Fruit fly (Drosophila melanogaster) whole organism, embryonic: ENCODE data around the gene org-1.

Experiments
- B-H2 ChIP-seq: fragments of 200-800 bp; sonication (Bioruptor generic); optimal IDR thresholded peaks from 2 replicates; lab custom pipeline; 2018; ENCODE audit warnings: missing biosample characterization, mild to moderate bottlenecking, missing genetic modification characterization
- Blimp-1 ChIP-seq: fragments of 200-800 bp; sonication (Bioruptor generic); optimal IDR thresholded peaks from 3 replicates; lab custom pipeline; 2018; ENCODE audit warnings: missing biosample characterization, missing genetic modification characterization, mild to moderate bottlenecking, moderate library complexity, missing genetic modification reagents
- CG10274 ChIP-seq: fragments of 200-800 bp; sonication (Bioruptor generic); optimal IDR thresholded peaks from 3 replicates; lab custom pipeline; 2017; ENCODE audit warnings: missing biosample characterization, mild to moderate bottlenecking, missing genetic modification characterization
- CG11456 ChIP-seq: fragments of 200-800 bp; sonication (Bioruptor generic); IDR thresholded peaks from 3 replicates; pipeline ENCODE4 v1.3.6; 2022; ENCODE audit warnings: missing biosample characterization, missing genetic modification characterization
- CG11504 ChIP-seq: fragments of 200-800 bp; sonication (Bioruptor generic); optimal IDR thresholded peaks from 3 replicates; lab custom pipeline; 2019; ENCODE audit warnings: missing biosample characterization, mild to moderate bottlenecking, missing genetic modification characterization, moderate library complexity
- CG11723 ChIP-seq: fragments of 200-800 bp; sonication (Bioruptor generic); optimal IDR thresholded peaks from 2 replicates; lab custom pipeline; 2017; ENCODE audit warnings: missing biosample characterization, mild to moderate bottlenecking, missing genetic modification characterization
- CG16815 ChIP-seq: fragments of 200-800 bp; sonication (Bioruptor generic); optimal IDR thresholded peaks from 3 replicates; lab custom pipeline; 2017; ENCODE audit warnings: missing biosample characterization, mild to moderate bottlenecking, missing genetic modification characterization
- CG17612 ChIP-seq: fragments of 200-800 bp; sonication (Bioruptor generic); IDR thresholded peaks from 2 replicates; pipeline ENCODE4 v1.3.6; 2022; ENCODE audit warnings: missing biosample characterization, missing genetic modification characterization
- CG18262 ChIP-seq: fragments of 200-800 bp; optimal IDR thresholded peaks from 3 replicates; lab custom pipeline; 2019; ENCODE audit warnings: missing biosample characterization, mild to moderate bottlenecking, missing genetic modification characterization, moderate library complexity
- CG2199 ChIP-seq: fragments of 200-800 bp; sonication (Bioruptor generic); IDR thresholded peaks from 3 replicates; pipeline ENCODE4 v1.3.6; 2022; ENCODE audit warnings: missing biosample characterization, missing genetic modification characterization
- CG31441 ChIP-seq: fragments of 200-800 bp; sonication (Bioruptor generic); IDR thresholded peaks from 2 replicates; pipeline ENCODE4 v1.3.6; 2022; ENCODE audit warnings: missing biosample characterization, missing genetic modification characterization
- CG3163 ChIP-seq: fragments of 200-800 bp; sonication (Bioruptor generic); optimal IDR thresholded peaks from 3 replicates; lab custom pipeline; 2016; ENCODE audit warnings: missing biosample characterization, missing genetic modification characterization
- CG32767 ChIP-seq: fragments of 200-800 bp; sonication (Bioruptor generic); IDR thresholded peaks from 2 replicates; pipeline ENCODE4 v1.3.6; 2022; ENCODE audit warnings: missing biosample characterization, missing genetic modification characterization
- CG33213 ChIP-seq: fragments of 200-800 bp; sonication (Bioruptor generic); optimal IDR thresholded peaks from 3 replicates; lab custom pipeline; 2016; ENCODE audit warnings: missing biosample characterization, missing genetic modification characterization
- CG34224 ChIP-seq: fragments of 200-800 bp; sonication (Bioruptor generic); IDR thresholded peaks from 3 replicates; pipeline ENCODE4 v1.3.6; 2022; ENCODE audit warnings: missing biosample characterization, missing genetic modification characterization; ENCODE audit not compliant: partially characterized antibody
- CG4404 ChIP-seq: fragments of 200-800 bp; sonication (Bioruptor generic); IDR thresholded peaks from 2 replicates; pipeline ENCODE4 v1.3.6; 2022; ENCODE audit warnings: missing biosample characterization, missing genetic modification characterization
- CG4854 ChIP-seq: fragments of 200-800 bp; sonication (Bioruptor generic); optimal IDR thresholded peaks from 2 replicates; lab custom pipeline; 2016; ENCODE audit warnings: missing biosample characterization, missing genetic modification characterization, inconsistent platforms
- CG7372 ChIP-seq: fragments of 200-800 bp; sonication (Bioruptor generic); IDR thresholded peaks from 2 replicates; pipeline ENCODE4 v1.3.6; 2022; ENCODE audit warnings: missing biosample characterization, missing genetic modification characterization
- CG7928 ChIP-seq: fragments of 200-800 bp; sonication (Bioruptor generic); optimal IDR thresholded peaks from 2 replicates; lab custom pipeline; 2017; ENCODE audit warnings: missing biosample characterization, mild to moderate bottlenecking, missing genetic modification characterization
- CG8478 ChIP-seq: fragments of >200 bp; optimal IDR thresholded peaks from 2 replicates; lab custom pipeline; 2018
- CTCF ChIP-seq: fragments of 200-800 bp; sonication (Bioruptor generic); optimal IDR thresholded peaks from 2 replicates; lab custom pipeline; 2017; ENCODE audit warnings: missing biosample characterization, mild to moderate bottlenecking, missing genetic modification characterization, moderate library complexity
- Dip3 ChIP-seq: fragments of 200-800 bp; sonication (Bioruptor generic); optimal IDR thresholded peaks from 3 replicates; lab custom pipeline; 2016; ENCODE audit warnings: missing biosample characterization, missing genetic modification characterization
- Dll ChIP-seq: fragments of 200-800 bp; sonication (Bioruptor generic); IDR thresholded peaks from 4 replicates; pipeline ENCODE4 v1.3.6; 2022; ENCODE audit warnings: missing biosample characterization, missing genetic modification characterization; ENCODE audit not compliant: partially characterized antibody
- GATAe ChIP-seq: fragments of 200-800 bp; sonication (Bioruptor generic); conservative IDR thresholded peaks from 2 replicates; pipeline ENCODE4 v1.3.6; 2022; ENCODE audit warnings: missing biosample characterization, missing genetic modification characterization
- HLHmδ ChIP-seq: fragments of 200-800 bp; sonication (Bioruptor generic); optimal IDR thresholded peaks from 2 replicates; lab custom pipeline; 2018; ENCODE audit warnings: missing biosample characterization, mild to moderate bottlenecking, missing genetic modification characterization, moderate library complexity
- Mes4 ChIP-seq: fragments of 200-800 bp; sonication (Bioruptor generic); optimal IDR thresholded peaks from 2 replicates; lab custom pipeline; 2016; ENCODE audit warnings: missing biosample characterization, missing genetic modification characterization
- NC2β ChIP-seq: fragments of 200-800 bp; sonication (Bioruptor generic); optimal IDR thresholded peaks from 2 replicates; lab custom pipeline; 2016; ENCODE audit warnings: missing biosample characterization, missing genetic modification characterization
- Ravus ChIP-seq: fragments of 200-800 bp; sonication (Bioruptor generic); IDR thresholded peaks from 2 replicates; pipeline ENCODE4 v1.3.6; 2022; ENCODE audit warnings: missing biosample characterization, missing genetic modification characterization
- Rx ChIP-seq: fragments of 200-800 bp; sonication (Bioruptor generic); IDR thresholded peaks from 2 replicates; pipeline ENCODE4 v1.3.6; 2022; ENCODE audit warnings: missing biosample characterization, missing genetic modification characterization
- Sox102F ChIP-seq: fragments of 200-800 bp; sonication (Bioruptor generic); optimal IDR thresholded peaks from 2 replicates; lab custom pipeline; 2018; ENCODE audit warnings: missing biosample characterization, mild to moderate bottlenecking, missing genetic modification characterization, moderate library complexity
- Sry-δ ChIP-seq: fragments of 200-800 bp; sonication (Bioruptor generic); optimal IDR thresholded peaks from 2 replicates; lab custom pipeline; 2016; ENCODE audit warnings: missing biosample characterization, missing genetic modification characterization
- ase ChIP-seq: fragments of 200-800 bp; sonication (Bioruptor generic); IDR thresholded peaks from 3 replicates; pipeline ENCODE4 v1.3.6; 2022; ENCODE audit warnings: missing biosample characterization, missing genetic modification characterization
- bcd ChIP-seq: fragments of 200-800 bp; sonication (Bioruptor generic); optimal IDR thresholded peaks from 2 replicates; lab custom pipeline; 2017; ENCODE audit warnings: missing biosample characterization, mild to moderate bottlenecking, missing genetic modification characterization
- ems ChIP-seq: fragments of 200-800 bp; sonication (Bioruptor generic); optimal IDR thresholded peaks from 3 replicates; lab custom pipeline; 2016; ENCODE audit warnings: missing biosample characterization, missing genetic modification characterization
- gfzf ChIP-seq: fragments of 200-800 bp; sonication (Bioruptor generic); optimal IDR thresholded peaks from 2 replicates; lab custom pipeline; 2016; ENCODE audit warnings: missing biosample characterization, mild to moderate bottlenecking, missing genetic modification characterization, moderate library complexity
- hbn ChIP-seq: fragments of 200-800 bp; sonication (Bioruptor generic); IDR thresholded peaks from 2 replicates; pipeline ENCODE4 v1.3.6; 2022; ENCODE audit warnings: missing biosample characterization, missing genetic modification characterization; ENCODE audit not compliant: partially characterized antibody
- inv ChIP-seq: fragments of 200-800 bp; sonication (Bioruptor generic); IDR thresholded peaks from 2 replicates; pipeline ENCODE4 v1.3.6; 2022; ENCODE audit warnings: missing biosample characterization, missing genetic modification characterization; ENCODE audit not compliant: partially characterized antibody
- lmd ChIP-seq: fragments of 200-800 bp; sonication (Bioruptor generic); IDR thresholded peaks from 2 replicates; pipeline ENCODE4 v1.3.6; 2022; ENCODE audit warnings: missing biosample characterization, missing genetic modification characterization
- mam ChIP-seq: fragments of 200-800 bp; sonication (Bioruptor generic); optimal IDR thresholded peaks from 3 replicates; lab custom pipeline; 2016; ENCODE audit warnings: missing biosample characterization, missing genetic modification characterization
- odd ChIP-seq: fragments of 200-800 bp; sonication (Bioruptor generic); optimal IDR thresholded peaks from 2 replicates; lab custom pipeline; 2017; ENCODE audit warnings: missing biosample characterization, mild to moderate bottlenecking, missing genetic modification characterization
- pho ChIP-seq: fragments of 200-800 bp; sonication (Bioruptor generic); optimal IDR thresholded peaks from 2 replicates; lab custom pipeline; 2016; ENCODE audit warnings: missing biosample characterization, missing genetic modification characterization
- pum ChIP-seq: fragments of 200-800 bp; sonication (Bioruptor generic); optimal IDR thresholded peaks from 2 replicates; lab custom pipeline; 2016; ENCODE audit warnings: missing biosample characterization, missing genetic modification characterization
- sc ChIP-seq, 3 experiments: fragments of >200 bp in 2 of 3; fragments of 200-800 bp in 1 of 3; sonication (Bioruptor generic) in 1 of 3; optimal IDR thresholded peaks; 2 replicates in 2 of 3; 3 replicates in 1 of 3; lab custom pipeline; 2017; ENCODE audit warnings: mild to moderate bottlenecking in 1 of 3, missing biosample characterization in 1 of 3, missing genetic modification characterization in 1 of 3, missing genetic modification reagents in 1 of 3
- sisA ChIP-seq: fragments of 200-800 bp; sonication (Bioruptor generic); IDR thresholded peaks from 2 replicates; pipeline ENCODE4 v1.3.6; 2022; ENCODE audit warnings: missing biosample characterization, missing genetic modification characterization
- sob ChIP-seq: fragments of 200-800 bp; sonication (Bioruptor generic); IDR thresholded peaks from 2 replicates; pipeline ENCODE4 v1.3.6; 2022; ENCODE audit warnings: missing biosample characterization, missing genetic modification characterization
- toy ChIP-seq: fragments of 200-800 bp; sonication (Bioruptor generic); IDR thresholded peaks from 2 replicates; pipeline ENCODE4 v1.3.6; 2022; ENCODE audit warnings: missing biosample characterization, missing genetic modification characterization
- tup ChIP-seq: fragments of 200-800 bp; sonication (Bioruptor generic); optimal IDR thresholded peaks from 2 replicates; lab custom pipeline; 2016; ENCODE audit warnings: missing biosample characterization, mild to moderate bottlenecking, missing genetic modification characterization, moderate library complexity
- zf30C ChIP-seq: fragments of 200-800 bp; sonication (Bioruptor generic); optimal IDR thresholded peaks from 3 replicates; lab custom pipeline; 2018; ENCODE audit warnings: missing biosample characterization, mild to moderate bottlenecking, missing genetic modification characterization
- zfh1 ChIP-seq: fragments of 200-800 bp; sonication (Bioruptor generic); IDR thresholded peaks from 3 replicates; pipeline ENCODE4 v1.3.6; 2022; ENCODE audit warnings: missing biosample characterization, missing genetic modification characterization

org-1 gene

DNA sequence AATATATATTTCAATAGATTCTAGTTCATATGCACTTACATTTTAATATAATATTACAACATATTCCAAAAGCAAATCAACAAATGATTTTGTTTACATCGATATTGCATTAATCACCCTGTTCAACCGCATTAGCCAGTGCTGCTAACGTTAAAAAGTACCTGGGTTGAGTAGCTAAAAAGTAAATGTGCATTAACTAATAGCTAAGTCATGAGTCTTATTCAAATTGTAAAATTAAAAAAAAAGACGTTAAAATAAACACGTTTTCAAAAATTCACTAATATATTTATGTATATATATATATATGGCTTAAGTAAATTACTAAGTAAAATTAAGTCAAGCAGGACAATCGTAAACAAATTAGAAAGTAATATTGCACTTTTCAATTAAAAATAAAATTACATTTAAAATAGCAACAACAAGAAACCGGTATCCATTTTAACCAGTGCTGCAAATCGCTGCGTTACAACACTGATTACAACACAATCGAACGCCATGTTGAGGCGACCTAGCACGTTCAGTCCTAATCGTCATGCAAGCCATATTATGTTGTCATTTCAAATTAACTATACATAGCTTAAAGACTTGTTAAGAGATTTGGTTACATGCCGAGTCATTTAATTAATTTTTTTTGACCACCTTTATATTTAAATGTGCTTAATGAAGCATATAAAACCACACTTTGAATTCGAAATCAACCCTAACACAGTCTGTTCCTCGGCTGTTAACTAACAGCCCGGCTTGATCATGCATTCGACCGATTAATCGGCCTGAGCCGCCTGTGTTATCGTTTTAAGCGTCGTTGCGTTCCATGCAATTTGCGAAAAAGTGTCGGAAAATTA is 56.5 kb downstream of the org-1 start, which contains the start of gene CG10555 (continued):
- TF ChIP-seq sisA = peak; percentile 92
- peak; percentile 75 for TF ChIP-seq CG34224 (GFP tag; lab: Robert Waterston, UW)
- peak; percentile 83 for TF ChIP-seq bcd (GFP tag; lab: Kevin White, UChicago)
- peak; percentile 74 for TF ChIP-seq CG31441
- TF ChIP-seq Blimp-1 (GFP tag; lab: Kevin White, UChicago) = peak; percentile 87
- peak; percentile 26; the same call in 1 of the 3 replicates for TF ChIP-seq CG2199 (GFP tag; lab: Robert Waterston, UW)
- peak; percentile 74 for TF ChIP-seq CG11723
- peak; percentile 82 for TF ChIP-seq inv (GFP tag; lab: Robert Waterston, UW)
- peak; percentile 71; the same call in 1 of the 2 replicates for TF ChIP-seq CG32767
- no peak for TF ChIP-seq HLHmδ
- peak; percentile 93 for TF ChIP-seq NC2β (GFP tag; lab: Kevin White, UChicago)
- TF ChIP-seq CG10274 (GFP tag; lab: Kevin White, UChicago) = peak; percentile 58
- TF ChIP-seq CG4404 = peak; percentile 93
- TF ChIP-seq CG7372 = peak; percentile 84
- TF ChIP-seq sob (GFP tag; lab: Robert Waterston, UW) = peak; percentile 94
- peak; percentile 87 for TF ChIP-seq ems
- peak; percentile 75 for TF ChIP-seq CG18262 (tag; lab: Kevin White, UChicago)
- TF ChIP-seq lmd = peak; percentile 94
- peak; percentile 88 for TF ChIP-seq CG11456 (GFP tag; lab: Robert Waterston, UW)
- TF ChIP-seq zf30C (GFP tag; lab: Kevin White, UChicago) = no peak
- TF ChIP-seq CG3163 (GFP tag; lab: Kevin White, UChicago) = peak; percentile 70
- peak; percentile 77 for TF ChIP-seq CG33213 (GFP tag; lab: Kevin White, UChicago)
- TF ChIP-seq Sox102F (GFP tag; lab: Kevin White, UChicago) = peak; percentile 90
- TF ChIP-seq toy (GFP tag; lab: Robert Waterston, UW) = peak; percentile 58; the same call in 1 of the 2 replicates
- peak; percentile 16 for TF ChIP-seq gfzf (GFP tag; lab: Kevin White, UChicago)
- TF ChIP-seq CG7928 = peak; percentile 18
- no peak for TF ChIP-seq sc (optimal IDR thresholded peaks at IDR 0.05; lab: Kevin White, UChicago)
- TF ChIP-seq sc (GFP tag; optimal IDR thresholded peaks at IDR 0.05; lab: Kevin White, UChicago) = peak; percentile 45
- TF ChIP-seq tup (GFP tag; lab: Kevin White, UChicago) = peak; percentile 83
- peak; percentile 91 for TF ChIP-seq Dip3
- TF ChIP-seq Mes4 (GFP tag; lab: Kevin White, UChicago) = peak; percentile 78
- TF ChIP-seq ase = peak; percentile 86
- peak; percentile 90 for TF ChIP-seq zfh1
- TF ChIP-seq odd (GFP tag; lab: Kevin White, UChicago) = no peak
- TF ChIP-seq B-H2 (GFP tag; lab: Kevin White, UChicago) = peak; percentile 66
- peak; percentile 94 for TF ChIP-seq pho (GFP tag; lab: Kevin White, UChicago)
- peak; percentile 59 for TF ChIP-seq mam
- no peak for TF ChIP-seq CG8478 (lab: Kevin White, UChicago)
- TF ChIP-seq CTCF (GFP tag; lab: Kevin White, UChicago) = no peak
- TF ChIP-seq GATAe (GFP tag; lab: Robert Waterston, UW) = peak; percentile 69
- peak; percentile 72 for TF ChIP-seq pum (GFP tag; lab: Kevin White, UChicago)
- TF ChIP-seq CG11504 = peak; percentile 64
- TF ChIP-seq CG4854 = peak; percentile 76
- peak; percentile 28; the same call in 1 of the 2 replicates for TF ChIP-seq hbn (GFP tag; lab: Robert Waterston, UW)
- TF ChIP-seq Dll = peak; percentile 69; the same call in 3 of the 4 replicates
- peak; percentile 72 for TF ChIP-seq Sry-δ
- TF ChIP-seq CG17612 (GFP tag; lab: Robert Waterston, UW) = 0 out of 2 replicates have a peak, but pooled peaks have one; percentile 43
- peak; percentile 83 for TF ChIP-seq Rx
- TF ChIP-seq Ravus (GFP tag; lab: Robert Waterston, UW) = peak; percentile 16; the same call in 1 of the 2 replicates
- TF ChIP-seq CG16815 (GFP tag; lab: Kevin White, UChicago) = peak; percentile 89
